Worm (Caenorhabditis elegans) whole organism, L3 larva: ENCODE measurements around the gene srx-85.

Source experiments
- ZK546.5 ChIP-seq: sonication (generic microtip); optimal IDR thresholded peaks from 2 replicates; lab custom pipeline; 2017; ENCODE audit warnings: missing biosample characterization, missing genetic modification characterization
- elt-1 ChIP-seq: fragments of 150-350 bp; optimal IDR thresholded peaks from 2 replicates; lab custom pipeline; 2014; ENCODE audit warnings: missing biosample characterization, missing genetic modification characterization
- eor-1 ChIP-seq, 2 experiments: fragments of 150-350 bp; optimal IDR thresholded peaks; 2 replicates each; lab custom pipeline; 2014 to 2018; ENCODE audit warnings: missing biosample characterization in 2 of 2, missing genetic modification characterization in 2 of 2
- fkh-10 ChIP-seq: sonication (generic microtip); optimal IDR thresholded peaks from 2 replicates; lab custom pipeline; 2017; ENCODE audit warnings: missing biosample characterization, missing genetic modification reagents, missing genetic modification characterization
- nhr-23 ChIP-seq: fragments of 150-350 bp; optimal IDR thresholded peaks from 2 replicates; lab custom pipeline; 2014; ENCODE audit warnings: missing biosample characterization, missing genetic modification reagents, missing genetic modification characterization
- nhr-237 ChIP-seq: fragments of 150-350 bp; optimal IDR thresholded peaks from 2 replicates; lab custom pipeline; 2014; ENCODE audit warnings: missing biosample characterization, missing genetic modification characterization
- nhr-25 ChIP-seq: sonication (generic microtip); optimal IDR thresholded peaks from 2 replicates; lab custom pipeline; 2017; ENCODE audit warnings: missing biosample characterization, missing genetic modification characterization
- nhr-77 ChIP-seq: fragments of 150-350 bp; optimal IDR thresholded peaks from 2 replicates; lab custom pipeline; 2014; ENCODE audit warnings: missing biosample characterization, missing genetic modification characterization
- pha-4 ChIP-seq: fragments of 150-350 bp; optimal IDR thresholded peaks from 2 replicates; lab custom pipeline; 2014; ENCODE audit warnings: missing biosample characterization, missing genetic modification reagents, missing genetic modification characterization

DNA sequence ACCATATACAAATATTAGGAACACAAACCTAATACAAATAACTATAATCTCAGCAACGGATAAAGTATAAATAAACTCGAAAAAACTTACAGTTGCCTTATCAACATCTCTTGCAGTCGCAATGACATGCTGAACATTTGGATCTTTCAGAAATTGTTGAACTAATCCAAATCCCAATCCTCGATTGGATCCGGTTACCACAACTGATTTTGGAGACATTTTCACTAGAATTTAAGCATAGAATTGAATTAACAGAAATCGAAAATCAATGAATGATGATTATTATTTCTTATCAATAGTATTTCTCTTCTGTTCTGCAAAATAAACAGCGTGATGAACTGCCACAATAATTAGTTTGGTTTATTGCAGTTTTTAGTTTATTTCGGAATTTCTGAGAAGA is 32.3 kb upstream of the srx-85 start, which contains the start of the genes C55A6.11 and C55A6.7:
- TF ChIP-seq nhr-237 (tag; lab: Kevin White, UChicago) (no peak), eor-1 (tag; optimal IDR thresholded peaks at IDR 0.05; lab: Kevin White, UChicago) (no peak), ZK546.5 (tag; lab: Kevin White, UChicago) (no peak), nhr-77 (tag; lab: Kevin White, UChicago) (no peak), fkh-10 (no peak), nhr-23 (tag; lab: Kevin White, UChicago) (no peak), pha-4 (tag; lab: Kevin White, UChicago) (no peak), nhr-25 (tag; lab: Kevin White, UChicago) (no peak), elt-1 (tag; lab: Kevin White, UChicago) (no peak)
